Fruit fly (Drosophila melanogaster) Kc167 (cell line): ENCODE results near the gene Srx.
"Not testable (repeated sequence)": the region's sequence is repeated elsewhere in the genome, so short reads cannot be mapped to it uniquely, and the experiment has no call there.

Source experiments
- Myc ChIP-seq: fragments of >200 bp; optimal IDR thresholded peaks from 2 replicates; lab custom pipeline; 2017; ENCODE audit warnings: missing external identifiers
- Sin3A ChIP-seq: fragments of >200 bp; optimal IDR thresholded peaks from 2 replicates; lab custom pipeline; 2018; ENCODE audit warnings: missing external identifiers
- h ChIP-seq: fragments of >200 bp; optimal IDR thresholded peaks from 3 replicates; lab custom pipeline; 2018; ENCODE audit warnings: missing external identifiers
- insv ChIP-seq: fragments of >200 bp; optimal IDR thresholded peaks from 3 replicates; lab custom pipeline; 2018; ENCODE audit warnings: missing external identifiers
- psq ChIP-seq: fragments of >200 bp; optimal IDR thresholded peaks from 2 replicates; lab custom pipeline; 2017; ENCODE audit warnings: missing external identifiers
- ttk ChIP-seq: sonication (Bioruptor generic); optimal IDR thresholded peaks from 2 replicates; lab custom pipeline; 2017; ENCODE audit warnings: missing external identifiers

Gene Srx

DNA sequence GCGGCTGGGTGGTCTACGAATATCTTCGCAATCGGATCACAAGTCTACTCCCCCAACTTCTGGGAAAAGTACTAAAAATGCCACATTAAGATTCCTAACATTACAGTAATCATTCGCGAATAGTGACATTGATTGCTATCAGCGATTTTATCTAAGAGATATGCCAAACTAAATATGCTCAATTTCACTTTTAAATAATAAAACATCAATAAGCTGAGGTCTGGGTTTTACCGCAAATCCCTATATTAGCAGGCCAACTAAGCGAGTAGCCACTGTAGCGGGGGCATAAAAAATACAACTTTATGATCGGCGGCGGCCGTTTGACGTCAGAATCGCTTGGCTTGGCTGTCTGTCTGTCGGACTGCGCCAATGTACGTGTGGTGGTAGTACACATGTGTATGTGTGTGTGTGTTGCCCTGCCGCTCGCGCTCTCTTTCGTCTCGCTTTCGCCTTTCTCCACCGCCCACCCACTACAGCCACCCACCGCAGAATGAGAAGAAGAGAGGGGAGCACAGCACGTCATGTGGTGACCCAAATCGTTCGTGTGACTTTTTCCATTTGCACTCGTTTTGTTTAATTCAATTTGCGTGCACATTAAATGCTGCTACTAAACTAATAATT lies 23.6 kb downstream of the Srx start:
- TF ChIP-seq Myc: no peak
- no peak for TF ChIP-seq Sin3A (lab: Kevin White, UChicago)
- TF ChIP-seq psq: no peak
- no peak for TF ChIP-seq h (lab: Kevin White, UChicago)
- TF ChIP-seq insv: no peak
- no peak for TF ChIP-seq ttk

- TF ChIP-seq Sin3A (lab: Kevin White, UChicago) (no peak), Myc (no peak), ttk (no peak), insv (no peak), h (lab: Kevin White, UChicago) (no peak), psq (no peak)
These were observed 24.7 kb downstream of the Srx start for dm6 chrX:17881138-17882121.

dm6 chrX:17882769-17883168 lies 26.0 kb downstream of the Srx start:
- TF ChIP-seq insv (no peak), h (lab: Kevin White, UChicago) (no peak), Sin3A (lab: Kevin White, UChicago) (no peak)

DNA sequence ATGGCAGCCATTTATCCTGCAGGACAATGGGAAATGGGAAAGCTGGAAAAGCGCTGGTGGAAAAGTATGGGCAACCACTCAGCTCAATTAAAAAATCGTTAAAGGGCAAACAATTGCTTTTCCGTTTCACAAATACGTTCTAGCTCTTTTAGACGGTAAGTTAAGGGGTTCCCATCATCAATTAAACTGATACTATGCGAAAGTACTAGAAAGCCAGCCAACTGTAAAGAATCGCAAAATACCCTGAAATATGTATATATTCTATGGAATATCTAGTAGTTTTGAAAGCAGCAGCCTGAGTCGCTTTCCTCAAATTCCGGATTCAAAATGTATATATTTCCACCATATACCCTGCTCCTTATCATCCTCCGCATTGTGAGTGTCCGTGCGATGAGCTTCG lies 26.6 kb downstream of the Srx start, which contains the start of gene CG12985:
CG12985 (plus strand) TSS at position 301 of the 400 bp plus-strand sequence.
- no peak for TF ChIP-seq psq
- TF ChIP-seq ttk: no peak
- TF ChIP-seq insv: no peak
- no peak for TF ChIP-seq Myc
- no peak for TF ChIP-seq Sin3A (lab: Kevin White, UChicago)
- TF ChIP-seq h (lab: Kevin White, UChicago): no peak

- no peak for TF ChIP-seq ttk
- no peak for TF ChIP-seq psq
- no peak for TF ChIP-seq Sin3A (lab: Kevin White, UChicago)
- no peak for TF ChIP-seq h (lab: Kevin White, UChicago)
- TF ChIP-seq Myc: no peak
- TF ChIP-seq insv: no peak
These were observed 27.8 kb downstream of the Srx start for dm6 chrX:17884567-17884966.

- no peak for TF ChIP-seq h (lab: Kevin White, UChicago)
- TF ChIP-seq psq: no peak
- no peak for TF ChIP-seq insv
- TF ChIP-seq ttk: no peak
- TF ChIP-seq Sin3A (lab: Kevin White, UChicago): no peak
- no peak for TF ChIP-seq Myc
These were observed 28.5 kb downstream of the Srx start for dm6 chrX:17885295-17885694.

DNA sequence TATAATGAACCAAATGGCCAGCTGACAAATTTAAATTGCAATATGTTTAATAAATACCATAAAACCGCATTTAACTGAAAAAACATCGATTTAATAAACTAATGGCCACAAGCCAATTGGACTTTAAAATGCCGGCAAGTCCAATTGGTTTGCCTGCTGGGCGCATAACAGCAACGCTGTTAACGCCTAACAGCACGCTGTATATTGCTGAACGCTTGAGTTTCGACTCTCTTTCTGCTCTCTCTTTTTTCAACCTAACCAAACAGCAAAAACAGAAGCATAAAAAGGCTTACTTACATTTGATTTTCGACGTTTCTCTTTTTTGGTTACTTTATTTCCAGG lies 29.3 kb downstream of the Srx start:
- TF ChIP-seq insv (no peak), Sin3A (lab: Kevin White, UChicago) (no peak), psq (no peak), ttk (no peak), Myc (no peak), h (lab: Kevin White, UChicago) (no peak)

- no peak for TF ChIP-seq psq
- no peak for TF ChIP-seq Sin3A (lab: Kevin White, UChicago)
- no peak for TF ChIP-seq h (lab: Kevin White, UChicago)
- no peak for TF ChIP-seq insv
- no peak for TF ChIP-seq ttk
These were observed 29.9 kb downstream of the Srx start for dm6 chrX:17886449-17887207.

dm6 chrX:17887208-17887627 lies 30.4 kb downstream of the Srx start, which contains the start of gene mnb:
Gene mnb, minus strand, starts transcription at chrX:17887222.
- TF ChIP-seq Sin3A (lab: Kevin White, UChicago) (peak; percentile 62), ttk (no peak), h (lab: Kevin White, UChicago) (no peak), psq (peak; percentile 62), insv (no peak), Myc (no peak)

- TF ChIP-seq Sin3A (lab: Kevin White, UChicago) (no peak), psq (no peak), h (lab: Kevin White, UChicago) (no peak), insv (no peak), ttk (no peak), Myc (no peak)
These were observed 31.1 kb downstream of the Srx start, which contains the start of gene CG6788 for dm6 chrX:17887877-17888276. Gene CG6788, plus strand, starts transcription at chrX:17888177.

dm6 chrX:17889247-17889646 lies 32.5 kb downstream of the Srx start, which contains the start of gene Gss1:
Gene Gss1, plus strand, starts transcription at chrX:17889547.
- not testable (repeated sequence) for TF ChIP-seq Sin3A (lab: Kevin White, UChicago); psq; ttk

DNA sequence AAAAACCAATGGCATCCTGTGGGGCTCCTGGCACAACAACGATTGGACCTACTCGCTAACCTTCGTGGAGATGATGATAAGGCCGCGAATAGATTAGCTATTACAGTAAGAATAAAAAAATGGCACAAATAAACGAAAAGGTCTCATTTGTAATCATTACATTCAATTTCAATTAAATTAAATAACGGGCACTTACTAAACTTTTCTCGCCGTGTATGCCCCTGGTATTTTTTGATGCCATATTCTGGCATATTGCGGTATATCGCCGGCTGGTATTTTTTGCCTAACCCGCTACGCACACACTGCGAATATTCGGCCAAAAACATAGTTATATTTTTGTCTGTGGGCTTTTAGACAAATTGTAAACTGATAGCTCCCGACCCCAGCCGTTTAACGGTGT lies 42.6 kb downstream of the Srx start, which contains the start of gene Gss2:
Gss2 (plus strand) TSS at position 301 of the 400 bp plus-strand sequence.
- TF ChIP-seq psq, insv, Myc: not testable (repeated sequence)
